Fruit fly (Drosophila melanogaster): Measurements from ENCODE around the gene Ddx1.

Ddx1 gene

DNA sequence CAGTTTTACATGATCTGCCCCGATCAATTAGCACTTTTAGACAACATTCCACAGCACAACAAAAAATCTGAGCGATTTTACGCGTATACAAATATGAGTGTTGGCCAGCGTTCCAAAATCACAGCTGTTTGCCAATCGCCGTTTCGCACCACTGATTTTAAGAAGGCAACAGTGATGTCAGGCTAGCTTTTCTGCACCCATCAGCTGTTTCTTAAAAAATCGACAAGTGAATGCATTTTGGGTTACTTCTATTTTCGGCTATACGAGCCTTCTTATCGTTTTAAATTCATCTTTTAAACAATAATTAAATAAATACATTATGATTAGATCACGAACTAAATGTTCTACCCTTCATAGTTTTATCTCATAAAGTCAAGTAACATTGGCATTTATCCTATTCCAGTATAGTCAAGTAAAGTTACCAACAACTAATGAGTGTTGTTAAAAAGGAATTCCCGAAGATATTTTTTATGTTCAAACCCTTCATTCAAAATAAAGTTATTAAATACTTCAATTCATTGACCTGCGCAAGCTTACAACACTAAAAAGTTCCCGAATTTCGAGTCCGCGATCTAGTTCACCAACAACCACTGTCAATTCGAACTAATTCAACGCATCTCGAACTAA is at the start of gene Ddx1, which contains the start of gene Rich (continued):
- TF ChIP-seq ttk (GFP tag; IDR thresholded peaks at IDR 0.05) (0 out of 2 replicates have a peak, but pooled peaks have one; percentile 14), CG12219 (GFP tag; optimal IDR thresholded peaks at IDR 0.05) (no peak), CG17802 (tag; optimal IDR thresholded peaks at IDR 0.05) (no peak), ash1 (GFP tag; optimal IDR thresholded peaks at IDR 0.05) (no peak), Adf1 (GFP tag; IDR thresholded peaks at IDR 0.05) (no peak), Doc2 (GFP tag; IDR thresholded peaks at IDR 0.05) (no peak), CG14965 (GFP tag; optimal IDR thresholded peaks at IDR 0.05; ENCODE audit: borderline replicate concordance) (no peak), Blimp-1 (GFP tag; optimal IDR thresholded peaks at IDR 0.05) (no peak), Rfx (GFP tag; IDR thresholded peaks at IDR 0.05) (peak; percentile 54), Bgb (GFP tag; IDR thresholded peaks at IDR 0.05; ENCODE audit: partially characterized antibody) (no peak), CG11723 (GFP tag; optimal IDR thresholded peaks at IDR 0.05) (peak; percentile 15), Sin3A (optimal IDR thresholded peaks at IDR 0.05) (peak; percentile 13), Dref (GFP tag; IDR thresholded peaks at IDR 0.05) (peak; percentile 26; the same call in 1 of the 2 replicates), repo (GFP tag; optimal IDR thresholded peaks at IDR 0.05) (no peak), CG9609 (GFP tag; optimal IDR thresholded peaks at IDR 0.05) (peak; percentile 36), wek (GFP tag; optimal IDR thresholded peaks at IDR 0.05) (no peak), CoRest (tag; optimal IDR thresholded peaks at IDR 0.05) (peak; percentile 73), otp (GFP tag; IDR thresholded peaks at IDR 0.05) (no peak; the same call in 2 of the 3 replicates), CG11695 (GFP tag; IDR thresholded peaks at IDR 0.05) (no peak), dan (GFP tag; IDR thresholded peaks at IDR 0.05) (no peak), CG1529 (GFP tag; optimal IDR thresholded peaks at IDR 0.05) (peak; percentile 42), sqz (GFP tag; optimal IDR thresholded peaks at IDR 0.05) (no peak), CG7372 (GFP tag; IDR thresholded peaks at IDR 0.05) (no peak), slou (GFP tag; optimal IDR thresholded peaks at IDR 0.05) (peak; percentile 18), CG8281 (tag; optimal IDR thresholded peaks at IDR 0.05) (no peak), CG8359 (GFP tag; optimal IDR thresholded peaks at IDR 0.05; ENCODE audit: borderline replicate concordance) (no peak), CG10654 (GFP tag; optimal IDR thresholded peaks at IDR 0.05) (peak; percentile 22), lmd (GFP tag; IDR thresholded peaks at IDR 0.05) (peak; percentile 39; the same call in 1 of the 2 replicates), Stat92E (GFP tag; optimal IDR thresholded peaks at IDR 0.05) (no peak), lbe (GFP tag; optimal IDR thresholded peaks at IDR 0.05) (peak; percentile 49), Optix (GFP tag; IDR thresholded peaks at IDR 0.05) (no peak), CG16813 (GFP tag; IDR thresholded peaks at IDR 0.05; ENCODE audit: partially characterized antibody) (no peak), klu (GFP tag; IDR thresholded peaks at IDR 0.05) (peak; percentile 22; the same call in 1 of the 2 replicates), CG10431 (GFP tag; optimal IDR thresholded peaks at IDR 0.05) (peak; percentile 18), Hr39 (optimal IDR thresholded peaks at IDR 0.05) (no peak), Tbp (GFP tag; optimal IDR thresholded peaks at IDR 0.05) (peak; percentile 12), CG8765 (GFP tag; IDR thresholded peaks at IDR 0.05) (no peak; the same call in 1 of the 2 replicates), CG11398 (GFP tag; optimal IDR thresholded peaks at IDR 0.05) (no peak), Nf-YA (GFP tag; IDR thresholded peaks at IDR 0.05) (no peak), ham (GFP tag; IDR thresholded peaks at IDR 0.05) (no peak), Elba2 (GFP tag; optimal IDR thresholded peaks at IDR 0.05) (no peak), CG15011 (GFP tag; optimal IDR thresholded peaks at IDR 0.05) (no peak), CG10959 (GFP tag; IDR thresholded peaks at IDR 0.05) (no peak), Six4 (GFP tag; optimal IDR thresholded peaks at IDR 0.05) (no peak), dmrt11E (tag; optimal IDR thresholded peaks at IDR 0.05) (peak; percentile 55), prd (optimal IDR thresholded peaks at IDR 0.05) (no peak), prd (GFP tag; IDR thresholded peaks at IDR 0.05) (peak; percentile 55), Fer1 (GFP tag; optimal IDR thresholded peaks at IDR 0.05) (no peak), CG12104 (GFP tag; optimal IDR thresholded peaks at IDR 0.05) (peak; percentile 44), CG43689 (GFP tag; IDR thresholded peaks at IDR 0.05) (no peak), CG4730 (GFP tag; IDR thresholded peaks at IDR 0.05) (no peak), CG17912 (GFP tag; optimal IDR thresholded peaks at IDR 0.05) (no peak)
